Fruit fly (Drosophila melanogaster) whole organism, pupa: Measurements from ENCODE around the gene Pif1A.

Experiments
- CG13204 ChIP-seq: fragments of 200-800 bp; sonication (Bioruptor generic); optimal IDR thresholded peaks from 2 replicates; lab custom pipeline; 2018; ENCODE audit warnings: missing biosample characterization, mild to moderate bottlenecking, missing genetic modification characterization, moderate library complexity
- CG14655 ChIP-seq: fragments of 200-800 bp; sonication (Bioruptor generic); optimal IDR thresholded peaks from 3 replicates; lab custom pipeline; 2017; ENCODE audit warnings: mild to moderate bottlenecking, missing biosample characterization, missing genetic modification reagents, missing genetic modification characterization
- CG15710 ChIP-seq: fragments of 200-800 bp; sonication (Bioruptor generic); optimal IDR thresholded peaks from 2 replicates; lab custom pipeline; 2018; ENCODE audit warnings: missing biosample characterization, mild to moderate bottlenecking, missing genetic modification characterization, moderate library complexity
- Snoo ChIP-seq: fragments of 200-800 bp; sonication (Bioruptor generic); optimal IDR thresholded peaks from 3 replicates; lab custom pipeline; 2017; ENCODE audit warnings: missing biosample characterization, mild to moderate bottlenecking, missing genetic modification characterization, inconsistent platforms
- gl ChIP-seq: fragments of 200-800 bp; sonication (Bioruptor generic); optimal IDR thresholded peaks from 2 replicates; lab custom pipeline; 2018; ENCODE audit warnings: missing biosample characterization, mild to moderate bottlenecking, missing genetic modification characterization

- no peak for TF ChIP-seq CG13204 (GFP tag; lab: Kevin White, UChicago)
- TF ChIP-seq CG15710 (tag; lab: Kevin White, UChicago): no peak
- TF ChIP-seq gl (tag; lab: Kevin White, UChicago): no peak
- no peak for TF ChIP-seq CG14655
- no peak for TF ChIP-seq Snoo (tag; lab: Kevin White, UChicago)
Observed at dm6 chr3R:8813164-8813629, 12.2 kb upstream of the Pif1A start, which contains the start of gene CG9837.
